Fruit fly (Drosophila melanogaster): ENCODE data around the gene Pgant7.

Pgant7 gene

DNA sequence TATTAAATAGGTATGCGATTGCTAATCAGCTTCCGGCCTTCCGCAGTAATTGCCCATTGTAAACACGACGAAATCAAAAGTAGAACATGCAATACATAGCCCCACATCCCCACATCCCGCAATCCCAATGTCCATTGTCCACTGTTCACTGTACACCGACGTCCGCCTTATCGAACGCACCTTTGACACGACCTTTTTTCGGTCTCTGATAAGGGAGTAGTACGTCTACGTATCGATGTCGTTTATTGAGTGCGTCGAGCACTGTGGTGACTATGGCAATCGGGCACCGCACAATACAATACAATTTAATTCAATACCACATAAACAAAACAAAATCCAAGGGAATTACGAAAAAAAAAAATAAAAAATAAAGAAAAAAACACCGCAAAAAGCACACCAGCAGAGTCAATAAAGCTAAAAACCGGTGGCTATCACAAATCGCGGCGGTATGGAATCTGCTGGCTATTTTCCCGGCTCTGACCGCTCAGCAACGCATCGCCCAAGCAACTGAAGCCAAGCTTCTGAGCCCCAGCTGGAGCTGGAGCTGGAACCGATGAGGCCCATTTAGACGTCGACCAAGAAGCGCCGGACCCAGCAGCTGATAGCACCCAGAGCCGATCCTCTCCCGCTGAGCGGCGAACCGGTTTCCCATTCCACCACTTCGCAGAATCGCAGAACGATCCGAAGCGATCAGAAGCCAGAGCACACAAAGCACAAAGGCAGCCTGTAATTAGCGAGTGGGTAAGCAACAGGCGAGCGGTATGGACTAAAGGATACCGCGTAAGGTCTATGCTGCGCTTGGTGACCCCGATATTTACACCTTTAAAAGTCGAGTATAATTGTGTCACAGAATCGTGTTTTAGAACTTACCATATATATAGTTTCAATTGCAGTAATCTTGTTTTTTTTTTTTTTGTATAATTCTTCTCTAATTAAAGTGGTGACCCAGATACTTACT lies 16.2 kb downstream of the Pgant7 start, which contains the start of gene Hayan:
Gene Hayan (minus strand): TSS at position 512 of the 958 bp plus-strand sequence.
- no peak for TF ChIP-seq fkh (GFP tag; optimal IDR thresholded peaks at IDR 0.05)
- TF ChIP-seq CG15336 (GFP tag; IDR thresholded peaks at IDR 0.05), result peak; percentile 33; the same call in 1 of the 2 replicates
- TF ChIP-seq CG11902 (GFP tag; optimal IDR thresholded peaks at IDR 0.05), result no peak
- peak; percentile 16 for TF ChIP-seq CG10669 (GFP tag; optimal IDR thresholded peaks at IDR 0.05)
- TF ChIP-seq CG6808 (GFP tag; optimal IDR thresholded peaks at IDR 0.05), result peak; percentile 85
- TF ChIP-seq CG3919 (GFP tag; optimal IDR thresholded peaks at IDR 0.05), result no peak
- peak; percentile 20 for TF ChIP-seq CG3032 (tag; optimal IDR thresholded peaks at IDR 0.05)
- TF ChIP-seq eg (GFP tag; IDR thresholded peaks at IDR 0.05), result peak; percentile 41; the same call in 1 of the 3 replicates
- TF ChIP-seq net (GFP tag; optimal IDR thresholded peaks at IDR 0.05), result peak; percentile 44
- no peak for TF ChIP-seq Gug (GFP tag; IDR thresholded peaks at IDR 0.05)
- no peak for TF ChIP-seq Hr39 (GFP tag; optimal IDR thresholded peaks at IDR 0.05)
- TF ChIP-seq dsx (GFP tag; optimal IDR thresholded peaks at IDR 0.05; ENCODE audit: poor library complexity, severe bottlenecking), result peak; percentile 14
- TF ChIP-seq Ets21C (GFP tag; optimal IDR thresholded peaks at IDR 0.05), result no peak
- TF ChIP-seq CG8119 (GFP tag; IDR thresholded peaks at IDR 0.05), result peak; percentile 41; the same call in 1 of the 3 replicates
- TF ChIP-seq OdsH (GFP tag; optimal IDR thresholded peaks at IDR 0.05), result peak; percentile 6
- TF ChIP-seq topi (GFP tag; optimal IDR thresholded peaks at IDR 0.05), result peak; percentile 18
- TF ChIP-seq Lpt (GFP tag; optimal IDR thresholded peaks at IDR 0.05), result peak; percentile 50
- TF ChIP-seq Hr4 (GFP tag; optimal IDR thresholded peaks at IDR 0.05), result no peak
- peak; percentile 6 for TF ChIP-seq CG6792 (GFP tag; optimal IDR thresholded peaks at IDR 0.05)
- TF ChIP-seq Eip75B (GFP tag; optimal IDR thresholded peaks at IDR 0.05), result peak; percentile 27
- TF ChIP-seq vri (GFP tag; optimal IDR thresholded peaks at IDR 0.05), result peak; percentile 53
- peak; percentile 51 for TF ChIP-seq CG6276 (GFP tag; optimal IDR thresholded peaks at IDR 0.05)
- peak; percentile 64 for TF ChIP-seq Eip78C (GFP tag)
- no peak for TF ChIP-seq acj6 (GFP tag; optimal IDR thresholded peaks at IDR 0.05)
- TF ChIP-seq esn (GFP tag; optimal IDR thresholded peaks at IDR 0.05), result peak; percentile 21
- TF ChIP-seq CG11294 (GFP tag; IDR thresholded peaks at IDR 0.05), result no peak
- TF ChIP-seq Sox14 (GFP tag; optimal IDR thresholded peaks at IDR 0.05), result peak; percentile 23
- no peak for TF ChIP-seq Hr38 (GFP tag; optimal IDR thresholded peaks at IDR 0.05)
- peak; percentile 24 for TF ChIP-seq Ets96B (tag; optimal IDR thresholded peaks at IDR 0.05)
- TF ChIP-seq achi (GFP tag; optimal IDR thresholded peaks at IDR 0.05), result no peak
- peak; percentile 17 for TF ChIP-seq Smox (GFP tag; optimal IDR thresholded peaks at IDR 0.05)
- no peak for TF ChIP-seq CG11762 (GFP tag; optimal IDR thresholded peaks at IDR 0.05; ENCODE audit: insufficient read depth)
- TF ChIP-seq CG34406 (GFP tag; optimal IDR thresholded peaks at IDR 0.05), result peak; percentile 17
- no peak for TF ChIP-seq CG7368 (GFP tag; optimal IDR thresholded peaks at IDR 0.05)
- TF ChIP-seq CG4318 (GFP tag; optimal IDR thresholded peaks at IDR 0.05), result no peak
- TF ChIP-seq fd59A (GFP tag; optimal IDR thresholded peaks at IDR 0.05), result no peak
- no peak for TF ChIP-seq CG8632 (GFP tag; optimal IDR thresholded peaks at IDR 0.05)
- peak; percentile 93 for TF ChIP-seq CG1621 (tag; optimal IDR thresholded peaks at IDR 0.05)
- no peak for TF ChIP-seq cyc (GFP tag; optimal IDR thresholded peaks at IDR 0.05)
- TF ChIP-seq CG32006 (GFP tag; optimal IDR thresholded peaks at IDR 0.05), result no peak
- TF ChIP-seq pdm3 (GFP tag; optimal IDR thresholded peaks at IDR 0.05), result peak; percentile 38
- TF ChIP-seq CG9139 (GFP tag; optimal IDR thresholded peaks at IDR 0.05), result peak; percentile 77
- TF ChIP-seq svp (GFP tag), result peak; percentile 99
- TF ChIP-seq CG16779 (tag; optimal IDR thresholded peaks at IDR 0.05), result peak; percentile 63
- no peak for TF ChIP-seq Blimp-1 (GFP tag; optimal IDR thresholded peaks at IDR 0.05)
- TF ChIP-seq CG10631 (GFP tag; optimal IDR thresholded peaks at IDR 0.05), result no peak
- TF ChIP-seq dac (GFP tag; optimal IDR thresholded peaks at IDR 0.05), result no peak
- TF ChIP-seq fd85E (GFP tag; optimal IDR thresholded peaks at IDR 0.05), result no peak
- TF ChIP-seq spab (GFP tag; optimal IDR thresholded peaks at IDR 0.05), result peak; percentile 29
- TF ChIP-seq CG6854 (GFP tag; optimal IDR thresholded peaks at IDR 0.05), result peak; percentile 88

All from whole organism, prepupa.